Fruit fly (Drosophila melanogaster) whole organism, prepupa: ENCODE results near the gene Cftr.

Experiments
- Blimp-1 ChIP-seq: fragments of 200-800 bp; sonication (Bioruptor generic); optimal IDR thresholded peaks from 3 replicates; lab custom pipeline; 2017; ENCODE audit warnings: missing biosample characterization, missing genetic modification characterization, mild to moderate bottlenecking, moderate library complexity, missing genetic modification reagents
- CG10669 ChIP-seq: fragments of 200-800 bp; sonication (Bioruptor generic); optimal IDR thresholded peaks from 3 replicates; lab custom pipeline; 2018; ENCODE audit warnings: missing biosample characterization, mild to moderate bottlenecking, missing genetic modification characterization, moderate library complexity
- CG11902 ChIP-seq: fragments of 200-800 bp; sonication (Bioruptor generic); optimal IDR thresholded peaks from 3 replicates; lab custom pipeline; 2016; ENCODE audit warnings: missing biosample characterization, missing genetic modification characterization
- CG15336 ChIP-seq: fragments of 200-800 bp; sonication (Bioruptor generic); IDR thresholded peaks from 2 replicates; pipeline ENCODE4 v1.3.6; 2022; ENCODE audit warnings: missing biosample characterization, missing genetic modification characterization
- CG1621 ChIP-seq: fragments of 200-800 bp; sonication (Bioruptor generic); optimal IDR thresholded peaks from 3 replicates; lab custom pipeline; 2018; ENCODE audit warnings: missing biosample characterization, mild to moderate bottlenecking, missing genetic modification characterization
- CG3032 ChIP-seq: fragments of 200-800 bp; optimal IDR thresholded peaks from 2 replicates; lab custom pipeline; 2019; ENCODE audit warnings: missing biosample characterization, mild to moderate bottlenecking, missing genetic modification characterization, moderate library complexity
- CG6808 ChIP-seq: fragments of 200-800 bp; sonication (Bioruptor generic); optimal IDR thresholded peaks from 3 replicates; lab custom pipeline; 2017; ENCODE audit warnings: missing biosample characterization, missing genetic modification characterization, mild to moderate bottlenecking, moderate library complexity, missing genetic modification reagents
- CG6854 ChIP-seq: fragments of 200-800 bp; sonication (Bioruptor generic); optimal IDR thresholded peaks from 2 replicates; lab custom pipeline; 2017; ENCODE audit warnings: missing biosample characterization, mild to moderate bottlenecking, missing genetic modification characterization
- Eip75B ChIP-seq: fragments of 200-800 bp; sonication (Bioruptor generic); optimal IDR thresholded peaks from 3 replicates; lab custom pipeline; 2016; ENCODE audit warnings: missing biosample characterization, missing genetic modification characterization
- Eip78C ChIP-seq: fragments of 200-800 bp; sonication (Bioruptor generic); peaks from one replicate; lab custom pipeline; 2016; ENCODE audit warnings: missing biosample characterization, missing genetic modification characterization
- Eip93F ChIP-seq: fragments of 200-800 bp; sonication (Bioruptor generic); optimal IDR thresholded peaks from 2 replicates; lab custom pipeline; 2016; ENCODE audit warnings: missing biosample characterization, mild to moderate bottlenecking, missing genetic modification characterization
- Gug ChIP-seq: fragments of 200-800 bp; sonication (Bioruptor generic); IDR thresholded peaks from 2 replicates; pipeline ENCODE4 v1.3.6; 2022; ENCODE audit warnings: missing biosample characterization, missing genetic modification characterization
- Hr4 ChIP-seq: fragments of 200-800 bp; sonication (Bioruptor generic); optimal IDR thresholded peaks from 3 replicates; lab custom pipeline; 2016; ENCODE audit warnings: missing biosample characterization, missing genetic modification characterization
- achi ChIP-seq: fragments of 200-800 bp; sonication (Bioruptor generic); optimal IDR thresholded peaks from 3 replicates; lab custom pipeline; 2016; ENCODE audit warnings: missing biosample characterization, missing genetic modification characterization
- cyc ChIP-seq: fragments of 200-800 bp; sonication (Bioruptor generic); optimal IDR thresholded peaks from 3 replicates; lab custom pipeline; 2016; ENCODE audit warnings: missing biosample characterization, missing genetic modification characterization
- net ChIP-seq: fragments of 200-800 bp; sonication (Bioruptor generic); optimal IDR thresholded peaks from 3 replicates; lab custom pipeline; 2016; ENCODE audit warnings: missing biosample characterization, missing genetic modification characterization
- svp ChIP-seq: fragments of 200-800 bp; sonication (Bioruptor generic); peaks from one replicate; lab custom pipeline; 2016; ENCODE audit warnings: missing biosample characterization, missing genetic modification characterization

The Cftr gene

dm6 chr3R:24496084-24496483, 47.6 kb downstream of the Cftr start (continued):
- TF ChIP-seq CG1621 (tag; lab: Kevin White, UChicago): peak; percentile 48
- TF ChIP-seq net (GFP tag; lab: Kevin White, UChicago): peak; percentile 23
- TF ChIP-seq Eip78C (GFP tag; lab: Kevin White, UChicago): peak; percentile 79
- TF ChIP-seq svp (GFP tag; lab: Kevin White, UChicago): peak; percentile 71
- peak; percentile 45 for TF ChIP-seq CG6808
- peak; percentile 54 for TF ChIP-seq CG10669
- peak; percentile 44 for TF ChIP-seq Eip75B (GFP tag; lab: Kevin White, UChicago)
- TF ChIP-seq achi (GFP tag; lab: Kevin White, UChicago): peak; percentile 51
- no peak for TF ChIP-seq CG6854 (GFP tag; lab: Kevin White, UChicago)
- TF ChIP-seq Eip93F (GFP tag; lab: Kevin White, UChicago): no peak
- TF ChIP-seq Blimp-1 (GFP tag; lab: Kevin White, UChicago): no peak
- TF ChIP-seq CG15336 (GFP tag; lab: Robert Waterston, UW): peak; percentile 38; the same call in 1 of the 2 replicates
- TF ChIP-seq cyc (GFP tag; lab: Kevin White, UChicago): peak; percentile 48
- TF ChIP-seq Gug: no peak
- peak; percentile 25 for TF ChIP-seq Hr4 (GFP tag; lab: Kevin White, UChicago)
- no peak for TF ChIP-seq CG3032
- TF ChIP-seq CG11902: no peak
